Fruit fly (Drosophila melanogaster): ENCODE results near the gene Cpr30F.

Gene Cpr30F

dm6 chr2L:9947265-9947664 is 14.3 kb upstream of the Cpr30F start, which contains the start of gene CG5853 (continued):
- TF ChIP-seq CG3032 (tag; optimal IDR thresholded peaks at IDR 0.05) = peak; percentile 3
- no peak for TF ChIP-seq topi (GFP tag; optimal IDR thresholded peaks at IDR 0.05)
- peak; percentile 64 for TF ChIP-seq CG1621 (tag; optimal IDR thresholded peaks at IDR 0.05)
- TF ChIP-seq Lpt (GFP tag; optimal IDR thresholded peaks at IDR 0.05) = peak; percentile 8
- TF ChIP-seq CG7368 (GFP tag; optimal IDR thresholded peaks at IDR 0.05) = peak; percentile 26
- peak; percentile 16 for TF ChIP-seq fd85E (GFP tag; optimal IDR thresholded peaks at IDR 0.05)
- TF ChIP-seq CG6163 (GFP tag; IDR thresholded peaks at IDR 0.05) = peak; percentile 73
- peak; percentile 4 for TF ChIP-seq Ets96B (tag; optimal IDR thresholded peaks at IDR 0.05)
- TF ChIP-seq achi (GFP tag; optimal IDR thresholded peaks at IDR 0.05) = peak; percentile 34
- peak; percentile 16 for TF ChIP-seq CG8632 (GFP tag; optimal IDR thresholded peaks at IDR 0.05)
- TF ChIP-seq Eip93F (GFP tag; optimal IDR thresholded peaks at IDR 0.05) = no peak
- TF ChIP-seq CG4318 (GFP tag; optimal IDR thresholded peaks at IDR 0.05) = no peak
- no peak for TF ChIP-seq Hr4 (GFP tag; optimal IDR thresholded peaks at IDR 0.05)
- TF ChIP-seq fkh (GFP tag; optimal IDR thresholded peaks at IDR 0.05) = peak; percentile 18

DNA sequence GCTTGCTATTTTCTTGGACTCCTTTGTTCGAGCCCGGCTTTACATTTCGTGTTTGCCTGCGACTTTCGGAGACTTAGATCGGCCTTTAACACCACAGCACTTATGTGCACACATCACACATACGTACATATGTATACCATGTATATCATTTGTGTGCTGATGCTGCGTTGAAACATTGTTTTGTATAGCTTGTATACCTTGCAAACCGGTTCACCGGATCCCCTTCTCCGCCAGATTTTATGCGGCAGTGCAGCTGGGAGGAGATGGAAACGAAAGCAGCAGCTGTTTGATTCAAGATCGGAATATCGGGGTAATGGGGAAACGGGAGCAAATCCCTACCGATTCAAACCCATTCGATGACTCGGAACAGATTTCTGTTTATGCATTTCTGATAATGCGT is 13.1 kb upstream of the Cpr30F start:
- TF ChIP-seq Lpt (GFP tag; optimal IDR thresholded peaks at IDR 0.05) (no peak), Gug (GFP tag; IDR thresholded peaks at IDR 0.05) (no peak), CG1621 (tag; optimal IDR thresholded peaks at IDR 0.05) (peak; percentile 8), CG4318 (GFP tag; optimal IDR thresholded peaks at IDR 0.05) (no peak), CG6854 (GFP tag; optimal IDR thresholded peaks at IDR 0.05) (peak; percentile 8), Sox15 (GFP tag; optimal IDR thresholded peaks at IDR 0.05) (no peak), ss (GFP tag; optimal IDR thresholded peaks at IDR 0.05) (no peak), fkh (GFP tag; optimal IDR thresholded peaks at IDR 0.05) (peak; percentile 27), CG3919 (GFP tag; optimal IDR thresholded peaks at IDR 0.05) (no peak), CG6163 (GFP tag; IDR thresholded peaks at IDR 0.05) (0 out of 3 replicates have a peak, but pooled peaks have one; percentile 31), lz (GFP tag; optimal IDR thresholded peaks at IDR 0.05) (no peak), acj6 (GFP tag; optimal IDR thresholded peaks at IDR 0.05) (no peak), vri (GFP tag; optimal IDR thresholded peaks at IDR 0.05) (no peak), Blimp-1 (GFP tag; optimal IDR thresholded peaks at IDR 0.05) (no peak), fd59A (GFP tag; optimal IDR thresholded peaks at IDR 0.05) (no peak), CG10631 (GFP tag; optimal IDR thresholded peaks at IDR 0.05) (no peak), dsx (GFP tag; optimal IDR thresholded peaks at IDR 0.05; ENCODE audit: poor library complexity, severe bottlenecking) (peak; percentile 95), Ets21C (GFP tag; optimal IDR thresholded peaks at IDR 0.05) (no peak)

- TF ChIP-seq Eip78C (GFP tag) (peak; percentile 71), CG11294 (GFP tag; IDR thresholded peaks at IDR 0.05) (no peak), CG16779 (tag; optimal IDR thresholded peaks at IDR 0.05) (peak; percentile 14), CG6276 (GFP tag; optimal IDR thresholded peaks at IDR 0.05) (peak; percentile 67), fd85E (GFP tag; optimal IDR thresholded peaks at IDR 0.05) (no peak), CG4318 (GFP tag; optimal IDR thresholded peaks at IDR 0.05) (no peak), CG8632 (GFP tag; optimal IDR thresholded peaks at IDR 0.05) (no peak), esn (GFP tag; optimal IDR thresholded peaks at IDR 0.05) (peak; percentile 2), ss (GFP tag; optimal IDR thresholded peaks at IDR 0.05) (peak; percentile 59 to 75), CG10669 (GFP tag; optimal IDR thresholded peaks at IDR 0.05) (peak; percentile 22), Blimp-1 (GFP tag; optimal IDR thresholded peaks at IDR 0.05) (no peak), CG6854 (GFP tag; optimal IDR thresholded peaks at IDR 0.05) (peak; percentile 33), CG3919 (GFP tag; optimal IDR thresholded peaks at IDR 0.05) (no peak), CG1621 (tag; optimal IDR thresholded peaks at IDR 0.05) (peak; percentile 10), salr (GFP tag; optimal IDR thresholded peaks at IDR 0.05) (no peak), Sox14 (GFP tag; optimal IDR thresholded peaks at IDR 0.05) (no peak), dsx (GFP tag; optimal IDR thresholded peaks at IDR 0.05; ENCODE audit: poor library complexity, severe bottlenecking) (peak; percentile 3), CG9139 (GFP tag; optimal IDR thresholded peaks at IDR 0.05) (peak; percentile 49), svp (GFP tag) (peak; percentile 96), fd59A (GFP tag; optimal IDR thresholded peaks at IDR 0.05) (no peak), CG6808 (GFP tag; optimal IDR thresholded peaks at IDR 0.05) (peak; percentile 42), Hr4 (GFP tag; optimal IDR thresholded peaks at IDR 0.05) (no peak)
These were observed 12.1 kb upstream of the Cpr30F start for dm6 chr2L:9945086-9945485.

Data from whole organism, prepupa.